Worm (Caenorhabditis elegans): Measurements from ENCODE around the gene T07E3.2.
A peak's percentile ranks its signal among the peaks of the same experiment; 100 is the strongest.

T07E3.2 gene

DNA sequence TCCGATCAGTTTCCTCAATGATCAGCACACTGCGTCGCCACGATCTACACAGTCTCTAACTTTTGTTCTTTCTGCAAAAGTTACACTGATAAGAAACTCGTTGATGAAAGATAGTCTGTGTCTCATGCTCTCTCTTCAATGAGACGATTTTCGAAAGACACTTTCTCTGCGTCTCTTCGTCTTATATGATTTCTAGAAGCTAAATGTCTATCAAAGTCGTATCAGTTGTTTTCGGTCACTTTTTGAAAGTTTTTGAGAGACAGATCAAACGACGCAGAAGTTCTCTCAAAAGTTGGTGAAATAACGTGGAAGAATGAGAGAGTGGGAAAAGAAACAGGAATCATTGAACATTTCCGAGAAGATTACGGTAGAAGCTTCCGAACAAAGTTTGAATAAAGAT, 11.3 kb upstream of the T07E3.2 start (continued):
- TF ChIP-seq snpc-4 (GFP tag; optimal IDR thresholded peaks at IDR 0.05) (no peak), snpc-4 (tag; optimal IDR thresholded peaks at IDR 0.05) (peak in 1 of 4 experiments; percentile 39)

DNA sequence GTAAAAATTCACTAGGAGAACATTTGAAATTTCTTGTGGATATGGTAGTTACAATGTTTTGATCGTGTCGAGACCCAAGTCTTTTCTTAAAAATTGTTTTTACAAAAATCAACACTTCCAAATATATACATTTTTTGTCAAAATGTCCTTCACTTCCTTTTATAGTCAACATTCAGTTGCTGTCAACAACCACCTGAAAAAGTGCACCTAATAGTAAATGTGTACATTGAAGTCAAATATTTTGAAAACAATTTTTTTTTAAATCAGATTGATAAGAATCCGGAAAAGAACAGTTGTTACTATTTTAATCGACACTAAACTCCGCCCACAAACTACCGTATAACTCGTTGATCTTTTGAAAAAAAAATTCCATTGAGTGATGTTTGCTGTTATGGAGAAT, 10.8 kb upstream of the T07E3.2 start:
- no peak for TF ChIP-seq B0019.2 (GFP tag; conservative IDR thresholded peaks at IDR 0.05)
- TF ChIP-seq Y56A3A.18 (GFP tag; IDR thresholded peaks at IDR 0.05), result no peak
- TF ChIP-seq lin-54 (GFP tag; optimal IDR thresholded peaks at IDR 0.05), result no peak
- no peak for TF ChIP-seq ccch-3 (GFP tag; optimal IDR thresholded peaks at IDR 0.05)
- no peak for TF ChIP-seq bed-1 (GFP tag; IDR thresholded peaks at IDR 0.05)
- no peak for TF ChIP-seq tlf-1 (GFP tag; optimal IDR thresholded peaks at IDR 0.05)
- no peak for TF ChIP-seq T07F8.4 (tag; optimal IDR thresholded peaks at IDR 0.05)
- no peak for TF ChIP-seq aptf-3 (GFP tag; IDR thresholded peaks at IDR 0.05)
- no peak for TF ChIP-seq ztf-28 (GFP tag; IDR thresholded peaks at IDR 0.05)
- no peak for TF ChIP-seq ceh-79 (tag; optimal IDR thresholded peaks at IDR 0.05)
- no peak for TF ChIP-seq F55B11.4 (tag; optimal IDR thresholded peaks at IDR 0.05; ENCODE audit: borderline replicate concordance, insufficient read depth)
- no peak for TF ChIP-seq zfh-2 (GFP tag; conservative IDR thresholded peaks at IDR 0.05)
- TF ChIP-seq egl-44 (GFP tag; IDR thresholded peaks at IDR 0.05), result no peak
- no peak for TF ChIP-seq dpff-1 (tag; optimal IDR thresholded peaks at IDR 0.05)
- TF ChIP-seq ztf-6 (GFP tag; IDR thresholded peaks at IDR 0.05), result no peak
- TF ChIP-seq lsy-27 (tag; optimal IDR thresholded peaks at IDR 0.05; ENCODE audit: borderline replicate concordance, insufficient read depth), result no peak
- TF ChIP-seq chd-7 (tag; optimal IDR thresholded peaks at IDR 0.05), result no peak
- TF ChIP-seq F52B5.7 (tag; optimal IDR thresholded peaks at IDR 0.05), result no peak

DNA sequence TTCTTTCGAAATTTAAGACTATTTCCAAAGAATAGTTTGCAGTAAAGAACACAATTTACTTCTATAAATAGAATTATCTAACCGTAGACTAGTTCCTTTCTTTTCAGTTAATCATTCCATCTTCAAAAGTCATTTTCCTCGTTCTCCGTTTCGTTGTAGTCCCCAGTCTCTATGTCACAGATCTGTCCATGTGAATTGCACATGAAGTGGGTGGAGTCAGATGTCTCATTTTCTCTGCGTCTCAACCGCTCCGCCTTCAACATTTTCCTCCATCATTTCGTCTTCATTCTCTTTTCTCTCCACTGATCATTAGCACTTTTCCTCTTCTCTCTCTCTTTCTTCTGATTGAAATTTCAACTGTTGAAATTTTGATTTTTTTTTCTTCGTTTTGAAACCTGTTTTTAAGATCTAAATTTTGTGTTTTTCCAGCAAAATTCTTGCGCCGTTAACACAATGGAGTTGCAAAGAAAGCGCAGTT, 8.9 kb upstream of the T07E3.2 start, which contains the start of gene T07E3.4:
Gene T07E3.4 (plus strand): TSS at position 428 of the 478 bp plus-strand sequence.
- TF ChIP-seq let-607 (tag; optimal IDR thresholded peaks at IDR 0.05) (no peak), somi-1 (GFP tag; optimal IDR thresholded peaks at IDR 0.05) (peak; percentile 78), sptf-2 (GFP tag; optimal IDR thresholded peaks at IDR 0.05) (no peak), K12H6.12 (tag; optimal IDR thresholded peaks at IDR 0.05) (peak; percentile 28), F23B12.7 (tag; optimal IDR thresholded peaks at IDR 0.05; ENCODE audit: insufficient read depth) (no peak), die-1 (tag; optimal IDR thresholded peaks at IDR 0.05) (peak; percentile 0), mcd-1 (GFP tag; IDR thresholded peaks at IDR 0.05) (peak; percentile 36; the same call in 1 of the 2 replicates), madf-10 (tag; optimal IDR thresholded peaks at IDR 0.05) (no peak), K11D2.4 (GFP tag; IDR thresholded peaks at IDR 0.05) (0 out of 2 replicates have a peak, but pooled peaks have one; percentile 65), nfyb-1 (GFP tag; IDR thresholded peaks at IDR 0.05) (peak; percentile 33; the same call in 1 of the 2 replicates), nhr-80 (tag; optimal IDR thresholded peaks at IDR 0.05) (peak; percentile 35), hmg-1.2 (GFP tag; IDR thresholded peaks at IDR 0.05) (peak; percentile 78), lir-1 (GFP tag; conservative IDR thresholded peaks at IDR 0.05) (no peak), chd-7 (tag; optimal IDR thresholded peaks at IDR 0.05) (peak; percentile 13), lin-35 (GFP tag; optimal IDR thresholded peaks at IDR 0.05) (peak in 1 of 3 experiments; percentile 41), atf-7 (tag; optimal IDR thresholded peaks at IDR 0.05) (peak; percentile 38), lin-40 (tag; optimal IDR thresholded peaks at IDR 0.05) (peak; percentile 80), pha-4 (tag; optimal IDR thresholded peaks at IDR 0.05) (peak; percentile 45), ztf-26 (tag; optimal IDR thresholded peaks at IDR 0.05) (peak; percentile 60), ZK185.1 (tag; optimal IDR thresholded peaks at IDR 0.05; ENCODE audit: poor library complexity, severe bottlenecking) (peak; percentile 51), snpc-4 (GFP tag; optimal IDR thresholded peaks at IDR 0.05) (no peak), snpc-4 (tag; optimal IDR thresholded peaks at IDR 0.05) (peak in 1 of 4 experiments; percentile 15), cebp-1 (GFP tag; IDR thresholded peaks at IDR 0.05) (no peak), cebp-1 (tag; optimal IDR thresholded peaks at IDR 0.05) (peak; percentile 68)

Measured in whole organism, young adult.